Worm (Caenorhabditis elegans) whole organism, L4/young adult: ENCODE measurements around the gene nlp-13.
"Not testable (repeated sequence)": the region's sequence is repeated elsewhere in the genome, so short reads cannot be mapped to it uniquely, and the experiment has no call there.

Source experiments
- W03F9.2 ChIP-seq: fragments of 150-350 bp; optimal IDR thresholded peaks from 2 replicates; lab custom pipeline; 2014; ENCODE audit warnings: missing biosample characterization, missing genetic modification characterization
- dao-5 ChIP-seq: sonication (generic microtip); optimal IDR thresholded peaks from 2 replicates; lab custom pipeline; 2016; ENCODE audit warnings: missing genotype, missing genetic modification characterization, moderate library complexity, missing compliant biosample characterization
- him-1 ChIP-seq: sonication (generic microtip); optimal IDR thresholded peaks from 2 replicates; lab custom pipeline; 2016; ENCODE audit warnings: missing genotype, missing genetic modification reagents, missing genetic modification characterization, missing compliant biosample characterization

Gene nlp-13

ce11 chrV:4236118-4236517, at the start of gene nlp-13:
TSS of gene nlp-13 (plus strand) at chrV:4236418.
- TF ChIP-seq dao-5 (no peak), him-1 (tag; lab: Kevin White, UChicago) (no peak), W03F9.2 (no peak)

- TF ChIP-seq W03F9.2 (no peak), him-1 (tag; lab: Kevin White, UChicago) (no peak), dao-5 (no peak)
These were observed 49.6 kb upstream of the nlp-13 start for ce11 chrV:4186453-4187143.

- no peak for TF ChIP-seq him-1 (tag; lab: Kevin White, UChicago)
- TF ChIP-seq W03F9.2, result no peak
- no peak for TF ChIP-seq dao-5
These were observed 49.1 kb upstream of the nlp-13 start, which contains the start of gene nhr-114 for ce11 chrV:4187144-4187485. TSS of gene nhr-114 (plus strand) at chrV:4187202.

DNA sequence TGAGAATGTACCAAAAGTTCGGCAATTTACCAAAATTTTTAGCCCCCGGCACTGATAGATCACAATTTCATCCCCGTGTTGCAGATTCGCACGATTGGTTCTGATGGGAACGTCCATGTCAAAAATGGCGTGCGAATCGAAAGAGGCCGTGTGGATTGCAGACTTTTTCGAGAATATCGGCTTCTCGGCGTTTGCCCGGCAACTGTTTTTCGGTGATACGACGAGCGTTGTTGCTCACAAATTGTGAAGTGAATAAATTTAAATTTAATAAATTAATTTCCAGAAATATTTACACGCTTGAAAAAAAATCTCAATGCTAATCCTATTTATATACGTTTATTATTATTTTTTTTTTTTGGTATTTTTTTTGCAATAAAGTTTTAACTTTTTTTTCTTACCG, 46.6 kb upstream of the nlp-13 start:
- TF ChIP-seq him-1 (tag; lab: Kevin White, UChicago), result no peak
- no peak for TF ChIP-seq dao-5

DNA sequence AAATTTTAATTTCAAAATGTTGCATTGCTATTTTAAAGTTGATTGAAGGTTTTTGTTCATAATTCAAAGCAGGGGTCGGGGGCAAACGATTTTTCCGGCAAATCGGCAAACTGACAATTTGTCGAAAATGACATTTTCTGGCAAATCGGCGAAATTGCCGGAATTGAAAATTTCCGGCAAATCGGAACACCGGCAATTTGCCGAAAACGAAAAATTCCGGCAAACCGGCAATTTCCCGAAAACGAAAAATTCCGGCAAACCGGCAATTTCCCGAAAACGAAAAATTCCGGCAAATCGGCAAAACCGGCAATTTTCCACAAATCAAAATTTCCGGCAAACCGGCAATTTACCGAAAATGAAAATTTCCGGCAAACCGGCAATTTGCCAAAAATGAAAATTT, 46.0 kb upstream of the nlp-13 start:
- TF ChIP-seq W03F9.2 (no peak), him-1 (tag; lab: Kevin White, UChicago) (no peak), dao-5 (no peak)

ce11 chrV:4192688-4193471, 43.3 kb upstream of the nlp-13 start:
- TF ChIP-seq him-1 (tag; lab: Kevin White, UChicago) (no peak), dao-5 (no peak)

DNA sequence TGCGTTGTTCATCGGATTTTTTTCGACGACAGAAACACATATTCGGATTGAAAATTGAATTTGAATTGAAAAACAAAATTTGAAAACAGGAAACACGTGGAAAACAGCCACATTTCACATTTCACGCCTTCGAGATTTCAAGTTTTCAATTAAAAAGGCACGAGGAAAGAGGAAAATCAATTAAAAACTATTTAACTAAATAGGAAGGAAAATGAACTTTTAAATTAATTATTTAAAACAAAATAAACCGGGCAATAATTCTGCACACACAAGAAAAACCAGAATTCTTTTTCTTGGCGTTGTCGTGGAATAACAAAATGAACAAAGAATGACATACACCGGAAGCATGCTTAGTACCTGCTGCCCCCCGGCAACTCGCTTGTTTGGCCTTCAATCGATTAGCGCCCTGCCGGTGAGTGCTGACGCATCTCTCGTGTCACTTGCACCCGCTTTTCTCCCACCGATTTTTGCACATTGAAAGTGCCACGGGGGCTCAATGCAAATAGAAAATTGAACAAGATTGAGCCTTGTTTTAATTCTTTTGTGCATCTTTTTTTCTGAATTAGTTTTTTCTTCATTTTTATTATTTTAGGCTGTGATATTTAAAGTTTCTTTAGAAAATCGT, 41.5 kb upstream of the nlp-13 start, which contains the start of gene Y45G5AM.9:
Gene Y45G5AM.9, minus strand, starts transcription at position 51 of the 625 bp plus-strand sequence.
- TF ChIP-seq W03F9.2, result no peak
- peak; percentile 43 for TF ChIP-seq him-1 (tag; lab: Kevin White, UChicago)
- no peak for TF ChIP-seq dao-5

DNA sequence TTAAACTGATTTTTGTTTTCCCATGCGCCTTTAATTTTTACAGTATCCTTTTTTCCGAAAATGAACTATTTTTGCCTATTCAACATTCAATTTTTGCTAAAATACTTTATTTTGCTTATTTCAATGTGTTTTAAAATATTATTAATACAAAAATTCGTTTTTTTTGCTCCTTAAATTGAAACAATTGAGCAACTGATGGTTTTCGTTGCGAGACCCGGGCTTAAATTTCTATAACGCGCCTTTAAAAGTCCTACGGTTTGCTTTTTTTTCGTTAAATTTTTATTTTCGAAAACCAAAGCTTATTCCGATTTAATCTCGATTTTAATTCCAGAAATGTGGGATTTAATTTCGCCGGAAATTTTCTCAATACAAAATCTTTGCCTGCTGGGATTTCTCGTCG, 40.9 kb upstream of the nlp-13 start, which contains the start of gene algn-5:
Gene algn-5, plus strand, starts transcription at position 295 of the 400 bp plus-strand sequence.
- TF ChIP-seq him-1 (tag; lab: Kevin White, UChicago) (no peak), dao-5 (no peak), W03F9.2 (no peak)

DNA sequence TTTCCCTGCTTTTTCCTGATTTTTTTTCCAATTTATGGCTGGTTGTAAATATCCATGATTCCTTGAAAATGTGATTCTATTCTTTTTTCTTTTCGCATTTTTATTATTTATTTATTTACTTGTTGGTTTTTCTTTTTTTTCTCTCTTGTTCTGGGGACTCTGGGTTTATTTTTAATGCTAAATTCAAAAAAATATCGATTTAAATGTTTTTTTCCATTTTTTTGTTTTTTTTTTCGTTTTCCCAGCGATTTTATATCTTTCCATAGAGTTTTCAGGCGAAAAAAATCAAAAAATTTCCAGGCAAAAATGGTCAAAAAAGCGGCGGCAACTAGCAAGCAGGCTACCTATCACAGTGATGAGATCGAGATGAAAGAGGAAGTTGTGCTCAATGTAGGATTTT, 37.0 kb upstream of the nlp-13 start, which contains the start of gene rpac-40:
Gene rpac-40, plus strand, starts transcription at position 301 of the 400 bp plus-strand sequence.
- TF ChIP-seq him-1 (tag; lab: Kevin White, UChicago), result no peak
- no peak for TF ChIP-seq W03F9.2
- TF ChIP-seq dao-5, result no peak

ce11 chrV:4204421-4204820, 31.8 kb upstream of the nlp-13 start, which contains the start of gene H43I07.1:
TSS of gene H43I07.1 (plus strand) at chrV:4204721.
- TF ChIP-seq him-1 (tag; lab: Kevin White, UChicago), result no peak
- TF ChIP-seq dao-5, result no peak
- no peak for TF ChIP-seq W03F9.2

DNA sequence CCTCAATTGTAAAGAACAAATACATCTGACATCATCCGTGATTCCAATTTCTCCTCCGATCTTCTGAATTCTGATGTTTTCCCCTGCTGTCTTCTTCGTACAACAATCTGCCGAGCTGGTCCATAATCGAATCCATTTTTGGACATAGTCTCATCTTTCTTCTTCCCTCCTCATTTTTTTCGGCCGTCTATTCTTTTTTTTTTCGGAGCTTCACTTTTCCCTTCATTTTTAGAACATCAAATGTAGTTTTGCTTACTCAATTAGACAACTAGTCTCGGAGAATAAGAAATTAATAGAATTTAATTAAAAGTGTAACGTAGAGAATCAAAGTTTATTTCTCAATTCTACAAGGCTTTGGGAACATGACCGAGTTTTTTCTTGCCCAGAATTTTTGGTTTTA, 24.7 kb upstream of the nlp-13 start:
- TF ChIP-seq dao-5 (no peak), W03F9.2 (no peak), him-1 (tag; lab: Kevin White, UChicago) (no peak)

DNA sequence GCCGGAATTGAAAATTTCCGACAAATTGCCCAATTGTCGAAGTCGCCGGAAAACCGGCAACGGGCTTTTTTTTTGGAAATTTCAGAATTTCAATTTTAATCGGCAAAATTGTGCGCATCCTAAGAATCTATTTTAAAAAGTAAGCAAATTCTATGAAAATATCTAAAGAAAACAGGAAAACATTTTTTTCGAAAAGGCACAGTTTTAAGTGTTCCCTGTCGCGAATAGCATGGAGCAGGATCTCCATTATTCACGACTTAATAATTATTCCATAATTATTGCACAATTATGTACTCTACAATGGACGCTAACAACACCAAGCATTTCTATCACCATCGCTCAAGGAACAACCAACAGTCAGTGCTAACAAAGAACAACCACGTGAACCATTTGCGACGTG, 20.4 kb upstream of the nlp-13 start, which contains the start of gene H43I07.4:
Gene H43I07.4, plus strand, starts transcription at position 301 of the 400 bp plus-strand sequence.
- TF ChIP-seq dao-5; him-1 (tag; lab: Kevin White, UChicago); W03F9.2: not testable (repeated sequence)

DNA sequence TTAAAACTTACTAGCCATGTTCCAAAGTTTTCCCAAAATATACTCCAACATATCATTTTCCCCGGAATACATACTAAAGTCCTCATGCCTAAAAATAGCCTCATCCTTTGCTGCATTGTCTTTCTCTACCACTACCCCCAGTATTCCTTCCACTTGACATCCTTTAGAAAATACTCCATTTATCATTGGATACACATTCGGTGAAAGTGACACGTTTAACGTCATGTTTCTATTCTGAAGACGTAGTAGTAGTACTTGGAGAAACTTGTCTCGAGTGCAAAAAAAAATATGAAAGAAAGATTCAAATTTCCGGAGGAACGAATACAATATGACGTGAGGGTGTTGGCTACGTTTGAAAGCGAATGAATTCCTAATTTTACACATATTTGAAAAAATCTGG, 19.3 kb upstream of the nlp-13 start:
- TF ChIP-seq W03F9.2 (no peak), him-1 (tag; lab: Kevin White, UChicago) (no peak), dao-5 (no peak)

DNA sequence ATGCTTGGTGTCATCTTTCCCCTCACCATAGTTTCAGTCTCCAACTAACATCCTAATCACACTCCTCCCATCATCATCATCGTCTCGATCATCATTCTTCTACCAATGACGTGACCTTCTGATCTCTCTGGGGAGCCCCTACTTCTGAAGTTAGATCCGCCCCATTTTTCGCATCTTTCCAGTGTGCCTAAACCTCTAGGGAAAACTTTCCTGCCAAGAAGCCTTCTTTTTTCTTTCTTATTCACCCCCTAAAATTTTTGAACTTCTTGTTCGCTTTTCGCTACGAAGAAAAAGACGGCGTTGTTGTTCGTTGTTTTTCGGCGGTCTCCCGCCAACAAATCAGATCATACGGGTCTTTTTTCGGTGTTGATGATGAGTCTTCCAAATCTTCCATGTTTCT, 17.9 kb upstream of the nlp-13 start:
- TF ChIP-seq W03F9.2, result no peak
- TF ChIP-seq dao-5, result no peak
- no peak for TF ChIP-seq him-1 (tag; lab: Kevin White, UChicago)
